Fruit fly (Drosophila melanogaster): ENCODE data around the gene CG3847.

CG3847 gene

DNA sequence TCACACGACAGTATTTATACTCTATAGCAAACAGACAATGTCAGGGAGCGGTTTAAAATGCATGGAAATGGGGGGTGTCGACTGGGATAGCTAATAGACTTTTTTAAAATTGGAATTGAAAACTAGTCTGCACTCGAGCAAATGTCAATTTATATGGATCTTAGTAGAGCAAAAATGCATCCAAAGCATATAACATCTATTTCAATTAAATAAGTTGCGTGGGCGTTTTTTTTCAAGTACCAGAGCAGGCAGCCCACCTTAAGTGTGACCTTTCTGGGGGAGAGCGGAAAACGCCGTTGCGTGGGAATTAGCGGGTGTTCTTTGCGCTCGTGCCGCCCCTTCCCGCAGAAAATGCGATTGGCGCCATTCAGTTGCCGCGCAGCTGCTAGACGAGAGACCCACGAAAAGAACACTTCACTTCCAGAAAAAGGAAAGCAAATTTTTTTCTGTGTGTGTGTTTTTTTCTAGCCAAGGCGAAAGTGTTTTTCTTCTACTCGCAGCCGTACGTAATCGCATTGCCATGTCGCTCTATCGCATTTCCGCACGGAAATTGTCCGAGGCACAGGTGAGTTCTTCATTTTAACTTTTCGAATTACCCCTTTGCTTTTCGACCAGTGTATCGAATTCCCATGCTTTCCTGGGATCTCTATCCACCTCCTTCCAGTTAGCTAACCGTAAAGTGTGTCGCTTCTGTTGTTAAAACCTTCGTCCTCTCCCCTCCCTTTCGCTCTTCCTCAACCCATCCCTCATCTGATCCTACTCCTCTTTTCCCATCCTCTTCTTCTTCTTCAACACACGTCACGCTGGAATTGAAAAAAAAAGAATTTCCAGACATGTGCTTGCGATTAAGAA is 5.2 kb downstream of the CG3847 start (continued):
- TF ChIP-seq CG15601 (tag; optimal IDR thresholded peaks at IDR 0.05): peak; percentile 17
- peak; percentile 78 for TF ChIP-seq Ets65A (GFP tag)
- no peak for TF ChIP-seq CG33213 (GFP tag; optimal IDR thresholded peaks at IDR 0.05)
- no peak for TF ChIP-seq CG1233 (GFP tag; optimal IDR thresholded peaks at IDR 0.05)
- TF ChIP-seq cato (GFP tag; optimal IDR thresholded peaks at IDR 0.05; ENCODE audit: borderline replicate concordance): no peak
- peak; percentile 66 for TF ChIP-seq CG15514 (GFP tag; optimal IDR thresholded peaks at IDR 0.05)
- peak; percentile 23 for TF ChIP-seq NfI (GFP tag; optimal IDR thresholded peaks at IDR 0.05)
- TF ChIP-seq Rfx (GFP tag; IDR thresholded peaks at IDR 0.05): peak; percentile 49
- peak; percentile 73 for TF ChIP-seq Ets97D (GFP tag; optimal IDR thresholded peaks at IDR 0.05)
- peak; percentile 56 for TF ChIP-seq CG12659 (GFP tag; optimal IDR thresholded peaks at IDR 0.05)
- TF ChIP-seq bbx (GFP tag; IDR thresholded peaks at IDR 0.05; ENCODE audit: partially characterized antibody): peak; percentile 43; the same call in 1 of the 2 replicates
- TF ChIP-seq CG10431 (GFP tag; optimal IDR thresholded peaks at IDR 0.05): peak; percentile 32
- TF ChIP-seq NFAT (GFP tag; IDR thresholded peaks at IDR 0.05): 0 out of 2 replicates have a peak, but pooled peaks have one; percentile 9
- 0 out of 3 replicates have a peak, but pooled peaks have one; percentile 11 for TF ChIP-seq so (GFP tag; IDR thresholded peaks at IDR 0.05)
- TF ChIP-seq Optix (GFP tag; IDR thresholded peaks at IDR 0.05): peak; percentile 36; the same call in 1 of the 3 replicates
- TF ChIP-seq BtbVII (GFP tag; optimal IDR thresholded peaks at IDR 0.05): no peak
- no peak for TF ChIP-seq CG10979 (tag; optimal IDR thresholded peaks at IDR 0.05)
- TF ChIP-seq CG17361 (GFP tag; IDR thresholded peaks at IDR 0.05): 0 out of 3 replicates have a peak, but pooled peaks have one; percentile 18
- peak; percentile 26 for TF ChIP-seq CoRest (tag; optimal IDR thresholded peaks at IDR 0.05)
- TF ChIP-seq CG13775 (GFP tag; optimal IDR thresholded peaks at IDR 0.05): peak; percentile 24
- TF ChIP-seq CG34376 (GFP tag; optimal IDR thresholded peaks at IDR 0.05): peak; percentile 50
- TF ChIP-seq Dbx (GFP tag; IDR thresholded peaks at IDR 0.05): peak; percentile 58; the same call in 2 of the 3 replicates
- peak; percentile 10 for TF ChIP-seq tx (GFP tag; optimal IDR thresholded peaks at IDR 0.05)
- peak; percentile 35; the same call in 1 of the 3 replicates for TF ChIP-seq CG34422 (GFP tag; IDR thresholded peaks at IDR 0.05)
- peak; percentile 51 for TF ChIP-seq HHEX (GFP tag; optimal IDR thresholded peaks at IDR 0.05)
- TF ChIP-seq ci (GFP tag; IDR thresholded peaks at IDR 0.05): no peak
- peak; percentile 27; the same call in 1 of the 2 replicates for TF ChIP-seq CG13287 (GFP tag; IDR thresholded peaks at IDR 0.05; ENCODE audit: partially characterized antibody)
- TF ChIP-seq CG12769 (tag; optimal IDR thresholded peaks at IDR 0.05): peak; percentile 34
- TF ChIP-seq Fer2 (tag; optimal IDR thresholded peaks at IDR 0.05): peak; percentile 6
- TF ChIP-seq CG1603 (tag; optimal IDR thresholded peaks at IDR 0.05): peak; percentile 10
- TF ChIP-seq Hmr (GFP tag; optimal IDR thresholded peaks at IDR 0.05): peak; percentile 55
- TF ChIP-seq crol (GFP tag; IDR thresholded peaks at IDR 0.05): peak; percentile 53
- 0 out of 3 replicates have a peak, but pooled peaks have one; percentile 39 for TF ChIP-seq CG6791 (GFP tag; IDR thresholded peaks at IDR 0.05; ENCODE audit: partially characterized antibody)
- TF ChIP-seq Fer1 (GFP tag; optimal IDR thresholded peaks at IDR 0.05): peak; percentile 4
- TF ChIP-seq her (GFP tag; optimal IDR thresholded peaks at IDR 0.05): peak; percentile 39
- TF ChIP-seq CG17359 (tag; optimal IDR thresholded peaks at IDR 0.05): no peak
- TF ChIP-seq CG32532 (GFP tag; IDR thresholded peaks at IDR 0.05): peak; percentile 56; the same call in 1 of the 2 replicates
- peak; percentile 6 for TF ChIP-seq HLH54F (GFP tag; optimal IDR thresholded peaks at IDR 0.05)
- TF ChIP-seq CG33557 (GFP tag; optimal IDR thresholded peaks at IDR 0.05): peak; percentile 29
- peak; percentile 40 for TF ChIP-seq CG13296 (GFP tag; optimal IDR thresholded peaks at IDR 0.05)
- TF ChIP-seq Sry-β (GFP tag; optimal IDR thresholded peaks at IDR 0.05): no peak
- 0 out of 3 replicates have a peak, but pooled peaks have one; percentile 21 for TF ChIP-seq CG6175 (GFP tag; IDR thresholded peaks at IDR 0.05)
- peak; percentile 25 for TF ChIP-seq sug (tag; optimal IDR thresholded peaks at IDR 0.05)
- TF ChIP-seq CG9437 (GFP tag; optimal IDR thresholded peaks at IDR 0.05): peak; percentile 21
- peak in 1 of 2 experiments; percentile 2 for TF ChIP-seq tll (GFP tag; optimal IDR thresholded peaks at IDR 0.05)
- 0 out of 2 replicates have a peak, but pooled peaks have one; percentile 18 for TF ChIP-seq CG6689 (GFP tag; IDR thresholded peaks at IDR 0.05)
